Worm (Caenorhabditis elegans) whole organism, L4 larva: ENCODE data around the gene upb-1.

Experiments
- F10B5.3 ChIP-seq: sonication (generic microtip); optimal IDR thresholded peaks from 2 replicates; lab custom pipeline; 2016; ENCODE audit warnings: mild to moderate bottlenecking, missing genetic modification characterization, missing compliant biosample characterization
- F37D6.2 ChIP-seq: sonication (generic microtip); optimal IDR thresholded peaks from 2 replicates; lab custom pipeline; 2016; ENCODE audit warnings: mild to moderate bottlenecking, missing genetic modification characterization, missing compliant biosample characterization
- F49E8.2 ChIP-seq: sonication (generic microtip); optimal IDR thresholded peaks from 2 replicates; lab custom pipeline; 2016; ENCODE audit warnings: missing compliant biosample characterization, mild to moderate bottlenecking, missing genetic modification characterization, borderline replicate concordance
- Y5F2A.4 ChIP-seq: fragments of 200-800 bp; sonication (Bioruptor generic); optimal IDR thresholded peaks from 2 replicates; lab custom pipeline; 2018; ENCODE audit warnings: mild to moderate bottlenecking, missing genetic modification characterization, missing compliant biosample characterization
- Y75B8A.6 ChIP-seq: fragments of 200-800 bp; sonication (Bioruptor generic); IDR thresholded peaks from 2 replicates; pipeline ENCODE4 v1.3.6; 2022; ENCODE audit warnings: missing genetic modification reagents, missing genetic modification characterization, missing compliant biosample characterization
- ama-1 ChIP-seq: fragments of 150-350 bp; optimal IDR thresholded peaks from 2 replicates; lab custom pipeline; 2014; ENCODE audit warnings: inconsistent platforms, mixed read lengths
- arid-1 ChIP-seq: fragments of 200-800 bp; sonication (Bioruptor generic); conservative IDR thresholded peaks from 2 replicates; pipeline ENCODE4 v1.3.6; 2022; ENCODE audit warnings: missing genetic modification reagents, missing genetic modification characterization, missing compliant biosample characterization
- ceh-20 ChIP-seq: fragments of 200-800 bp; sonication (Bioruptor generic); IDR thresholded peaks from 2 replicates; pipeline ENCODE4 v1.3.6; 2022; ENCODE audit warnings: missing genetic modification reagents, missing genetic modification characterization, missing compliant biosample characterization
- ceh-62 ChIP-seq: sonication (generic microtip); optimal IDR thresholded peaks from 2 replicates; lab custom pipeline; 2017; ENCODE audit warnings: missing biosample characterization, missing genetic modification characterization
- ceh-82 ChIP-seq: sonication (generic microtip); optimal IDR thresholded peaks from 2 replicates; lab custom pipeline; 2017; ENCODE audit warnings: missing biosample characterization, missing genetic modification characterization
- ctbp-1 ChIP-seq: fragments of 200-800 bp; sonication (Bioruptor generic); IDR thresholded peaks from 2 replicates; pipeline ENCODE4 v1.3.6; 2022; ENCODE audit warnings: missing genetic modification reagents, missing genetic modification characterization, missing compliant biosample characterization
- daf-16 ChIP-seq, 3 experiments: sonication (generic microtip); optimal IDR thresholded peaks; 2 replicates each; lab custom pipeline; 2016 to 2017; ENCODE audit warnings: missing genetic modification characterization in 3 of 3, missing genetic modification reagents in 3 of 3, mild to moderate bottlenecking in 2 of 3, missing compliant biosample characterization in 2 of 3, missing biosample characterization in 1 of 3, moderate library complexity in 1 of 3
- daf-8 ChIP-seq: fragments of 200-800 bp; sonication (Bioruptor generic); IDR thresholded peaks from 2 replicates; pipeline ENCODE4 v1.3.6; 2022; ENCODE audit warnings: missing genetic modification characterization, missing compliant biosample characterization
- dmd-9 ChIP-seq: fragments of 200-800 bp; sonication (Bioruptor generic); IDR thresholded peaks from 2 replicates; pipeline ENCODE4 v1.3.6; 2022; ENCODE audit warnings: missing genetic modification reagents, missing genetic modification characterization, missing compliant biosample characterization
- duxl-1 ChIP-seq: sonication (generic microtip); optimal IDR thresholded peaks from 2 replicates; lab custom pipeline; 2016; ENCODE audit warnings: mild to moderate bottlenecking, missing genetic modification characterization, moderate library complexity, missing compliant biosample characterization; ENCODE audit not compliant: poor library complexity
- dve-1 ChIP-seq: sonication (generic microtip); optimal IDR thresholded peaks from 2 replicates; lab custom pipeline; 2017; ENCODE audit warnings: antibody characterized with exemption, mild to moderate bottlenecking, missing genetic modification characterization, missing compliant biosample characterization; ENCODE audit not compliant: insufficient read depth
- egl-27 ChIP-seq: sonication (generic microtip); optimal IDR thresholded peaks from 3 replicates; lab custom pipeline; 2017; ENCODE audit warnings: missing biosample characterization, missing genetic modification reagents, missing genetic modification characterization
- hlh-11 ChIP-seq: fragments of 200-800 bp; sonication (Bioruptor generic); optimal IDR thresholded peaks from 2 replicates; lab custom pipeline; 2018; ENCODE audit warnings: mild to moderate bottlenecking, missing genetic modification characterization, missing compliant biosample characterization
- hmg-1.1 ChIP-seq: fragments of 200-800 bp; sonication (Bioruptor generic); IDR thresholded peaks from 2 replicates; pipeline ENCODE4 v1.3.6; 2022; ENCODE audit warnings: missing genetic modification reagents, missing genetic modification characterization, missing compliant biosample characterization
- lim-7 ChIP-seq: fragments of 200-800 bp; sonication (Bioruptor generic); IDR thresholded peaks from 2 replicates; pipeline ENCODE4 v1.3.6; 2022; ENCODE audit warnings: missing genetic modification characterization, missing compliant biosample characterization
- lin-1 ChIP-seq: fragments of 200-800 bp; sonication (Bioruptor generic); IDR thresholded peaks from 2 replicates; pipeline ENCODE4 v1.3.6; 2022; ENCODE audit warnings: missing genetic modification reagents, missing genetic modification characterization, missing compliant biosample characterization
- lin-29 ChIP-seq: fragments of 200-800 bp; sonication (Bioruptor generic); IDR thresholded peaks from 2 replicates; pipeline ENCODE4 v1.3.6; 2022; ENCODE audit warnings: missing genetic modification reagents, missing genetic modification characterization, missing compliant biosample characterization
- lin-39 ChIP-seq: fragments of 150-350 bp; optimal IDR thresholded peaks from 2 replicates; lab custom pipeline; 2014; ENCODE audit warnings: missing biosample characterization, missing genetic modification reagents, missing genetic modification characterization
- lir-3 ChIP-seq: sonication (generic microtip); optimal IDR thresholded peaks from 2 replicates; lab custom pipeline; 2016; ENCODE audit warnings: mild to moderate bottlenecking, missing genetic modification characterization, missing compliant biosample characterization
- madf-9 ChIP-seq: fragments of 200-800 bp; sonication (Bioruptor generic); conservative IDR thresholded peaks from 2 replicates; pipeline ENCODE4 v1.3.6; 2022; ENCODE audit warnings: missing genetic modification reagents, missing genetic modification characterization, missing compliant biosample characterization
- mdl-1 ChIP-seq, 2 experiments: fragments of 150-350 bp in 1 of 2; sonication (generic microtip) in 1 of 2; optimal IDR thresholded peaks; 2 replicates each; lab custom pipeline; 2014 to 2017; ENCODE audit warnings: missing biosample characterization in 2 of 2, missing genetic modification characterization in 2 of 2
- mxl-2 ChIP-seq: fragments of 200-800 bp; sonication (Bioruptor generic); conservative IDR thresholded peaks from 2 replicates; pipeline ENCODE4 v1.3.6; 2022; ENCODE audit warnings: missing genetic modification reagents, missing genetic modification characterization, missing compliant biosample characterization
- mxl-3 ChIP-seq: fragments of 200-800 bp; sonication (Bioruptor generic); optimal IDR thresholded peaks from 2 replicates; lab custom pipeline; 2018; ENCODE audit warnings: mild to moderate bottlenecking, missing genetic modification characterization, missing compliant biosample characterization
- nhr-11 ChIP-seq: fragments of 150-350 bp; optimal IDR thresholded peaks from 2 replicates; lab custom pipeline; 2014; ENCODE audit warnings: missing biosample characterization, missing genetic modification characterization
- nhr-111 ChIP-seq: fragments of 200-800 bp; sonication (Bioruptor generic); optimal IDR thresholded peaks from 2 replicates; lab custom pipeline; 2018; ENCODE audit warnings: mild to moderate bottlenecking, missing genetic modification characterization, missing compliant biosample characterization
- nhr-42 ChIP-seq: fragments of 200-800 bp; sonication (Bioruptor generic); IDR thresholded peaks from 2 replicates; pipeline ENCODE4 v1.3.6; 2022; ENCODE audit warnings: missing genetic modification characterization, missing compliant biosample characterization
- nhr-48 ChIP-seq: sonication (generic microtip); optimal IDR thresholded peaks from 2 replicates; lab custom pipeline; 2016; ENCODE audit warnings: mild to moderate bottlenecking, missing genetic modification characterization, missing compliant biosample characterization
- saeg-2 ChIP-seq: fragments of 200-800 bp; sonication (Bioruptor generic); IDR thresholded peaks from 2 replicates; pipeline ENCODE4 v1.3.6; 2022; ENCODE audit warnings: missing genetic modification reagents, missing genetic modification characterization, missing compliant biosample characterization
- snpc-4 ChIP-seq: fragments of 150-350 bp; optimal IDR thresholded peaks from 2 replicates; lab custom pipeline; 2014; ENCODE audit warnings: missing biosample characterization, missing genetic modification characterization
- spr-1 ChIP-seq: sonication (generic microtip); optimal IDR thresholded peaks from 2 replicates; lab custom pipeline; 2016; ENCODE audit warnings: mild to moderate bottlenecking, missing genetic modification characterization, missing compliant biosample characterization
- tag-97 ChIP-seq: fragments of 200-800 bp; sonication (Bioruptor generic); IDR thresholded peaks from 2 replicates; pipeline ENCODE4 v1.3.6; 2022; ENCODE audit warnings: missing genetic modification characterization, missing compliant biosample characterization
- unc-39 ChIP-seq: sonication (generic microtip); optimal IDR thresholded peaks from 2 replicates; lab custom pipeline; 2017; ENCODE audit warnings: missing biosample characterization, missing genetic modification characterization
- zag-1 ChIP-seq: fragments of 150-350 bp; optimal IDR thresholded peaks from 2 replicates; lab custom pipeline; 2014; ENCODE audit warnings: missing biosample characterization, missing genetic modification characterization
- zfp-3 ChIP-seq: fragments of 200-800 bp; sonication (Bioruptor generic); conservative IDR thresholded peaks from 2 replicates; pipeline ENCODE4 v1.3.6; 2022; ENCODE audit warnings: missing genetic modification reagents, missing genetic modification characterization, missing compliant biosample characterization
- zip-11 ChIP-seq: fragments of 200-800 bp; sonication (Bioruptor generic); IDR thresholded peaks from 2 replicates; pipeline ENCODE4 v1.3.6; 2022; ENCODE audit warnings: missing genetic modification characterization, missing compliant biosample characterization
- zip-2 ChIP-seq: fragments of 150-350 bp; optimal IDR thresholded peaks from 2 replicates; lab custom pipeline; 2014; ENCODE audit warnings: missing biosample characterization, missing genetic modification characterization

The upb-1 gene

DNA sequence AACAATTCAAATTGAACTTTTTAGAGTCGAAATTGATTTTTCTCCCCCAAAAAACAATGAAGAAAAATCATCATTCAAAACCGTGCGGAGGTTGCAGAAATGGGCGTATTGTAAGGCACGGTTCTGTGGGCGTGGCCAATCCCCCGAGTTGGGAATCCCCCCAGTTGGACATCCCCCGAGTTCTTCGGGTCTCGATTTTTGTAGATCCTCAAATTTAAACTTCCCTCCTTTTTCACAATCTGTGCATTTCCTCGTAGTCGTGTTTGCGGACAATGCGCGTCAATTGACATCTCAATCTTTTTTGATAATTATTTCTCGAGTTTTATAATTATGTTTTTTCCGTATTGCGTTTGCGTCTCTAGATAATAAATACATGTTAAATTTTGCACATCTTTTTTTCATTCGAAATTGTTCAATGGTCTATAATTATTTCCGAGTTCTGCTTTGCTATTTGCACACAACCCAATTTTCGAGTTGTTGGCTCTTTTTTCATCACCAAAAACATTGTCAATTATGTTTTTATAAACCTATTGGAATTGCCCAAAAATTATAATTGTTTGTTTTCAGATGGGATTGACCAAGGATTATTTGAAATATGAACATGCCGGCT, 20.0 kb downstream of the upb-1 start, which contains the start of gene F13H8.2 (continued):
- TF ChIP-seq nhr-48 = peak; percentile 22
- TF ChIP-seq nhr-111 = no peak
- no peak for TF ChIP-seq snpc-4 (tag; lab: Kevin White, UChicago)
- TF ChIP-seq nhr-11 (tag; lab: Kevin White, UChicago) = peak; percentile 27
- peak; percentile 40 for TF ChIP-seq dve-1 (tag; lab: Kevin White, UChicago)
- no peak for TF ChIP-seq ceh-82 (tag; lab: Kevin White, UChicago)
- no peak for TF ChIP-seq zag-1 (tag; lab: Kevin White, UChicago)
- TF ChIP-seq zip-2 = no peak
- peak; percentile 67 for TF ChIP-seq hlh-11
- TF ChIP-seq hmg-1.1 (GFP tag; lab: Robert Waterston, UW) = peak; percentile 90
- TF ChIP-seq tag-97 (GFP tag; lab: Robert Waterston, UW) = no peak
- peak; percentile 42 for TF ChIP-seq F37D6.2 (tag; lab: Kevin White, UChicago)
- peak in 1 of 2 experiments; percentile 52 for TF ChIP-seq mdl-1 (tag; optimal IDR thresholded peaks at IDR 0.05; lab: Kevin White, UChicago)
- TF ChIP-seq ceh-20 = peak; percentile 77
- TF ChIP-seq saeg-2 (GFP tag; lab: Robert Waterston, UW) = no peak
- peak; percentile 93 for TF ChIP-seq arid-1 (GFP tag; lab: Robert Waterston, UW)
- no peak for TF ChIP-seq unc-39 (tag; lab: Kevin White, UChicago)
- peak; percentile 91 for TF ChIP-seq ctbp-1 (GFP tag; lab: Robert Waterston, UW)
- peak; percentile 71 for TF ChIP-seq dmd-9
- peak; percentile 62 for TF ChIP-seq spr-1 (tag; lab: Kevin White, UChicago)
- TF ChIP-seq mxl-3 = peak; percentile 20
- no peak for TF ChIP-seq ama-1
- TF ChIP-seq daf-16 (GFP tag; optimal IDR thresholded peaks at IDR 0.05; lab: Kevin White, UChicago) = peak in 1 of 2 experiments; percentile 5
- peak; percentile 6 for TF ChIP-seq daf-16 (tag; optimal IDR thresholded peaks at IDR 0.05; lab: Kevin White, UChicago)
- peak; percentile 91 for TF ChIP-seq lin-1 (GFP tag; lab: Robert Waterston, UW)
- no peak for TF ChIP-seq Y5F2A.4 (GFP tag; lab: Kevin White, UChicago)
- no peak for TF ChIP-seq zip-11
- TF ChIP-seq nhr-42 = peak; percentile 67; the same call in 1 of the 2 replicates
- no peak for TF ChIP-seq Y75B8A.6 (GFP tag; lab: Robert Waterston, UW)
- TF ChIP-seq F10B5.3 (tag; lab: Kevin White, UChicago) = no peak
- no peak for TF ChIP-seq daf-8 (GFP tag; lab: Robert Waterston, UW)
- no peak; the same call in 1 of the 2 replicates for TF ChIP-seq madf-9 (GFP tag; lab: Robert Waterston, UW)
- no peak for TF ChIP-seq lin-39

DNA sequence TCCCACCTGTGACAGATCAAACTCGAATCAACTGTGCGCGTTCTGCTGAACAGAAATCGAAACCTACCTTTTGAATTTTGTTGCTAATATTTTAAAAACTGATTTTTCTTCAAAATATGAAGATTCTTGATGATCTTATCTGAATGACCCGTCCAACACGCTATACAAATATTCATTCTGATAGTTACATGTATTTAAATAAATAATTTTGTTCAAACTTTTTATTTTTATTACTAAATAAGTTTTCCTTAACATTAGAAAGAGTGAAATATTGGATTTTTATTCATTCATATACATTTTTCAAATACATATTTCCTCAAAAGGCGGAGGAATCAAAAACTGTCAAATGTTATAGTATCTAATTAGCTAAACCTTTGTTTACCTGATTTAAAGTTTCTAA, 21.9 kb downstream of the upb-1 start, which contains the start of gene F13H8.8:
Gene F13H8.8, minus strand, starts transcription at position 101 of the 400 bp plus-strand sequence.
- TF ChIP-seq zip-11 (no peak), zfp-3 (GFP tag; lab: Robert Waterston, UW) (no peak), F49E8.2 (tag; lab: Kevin White, UChicago) (no peak), duxl-1 (tag; lab: Kevin White, UChicago) (no peak), ceh-62 (tag; lab: Kevin White, UChicago) (no peak), ctbp-1 (GFP tag; lab: Robert Waterston, UW) (no peak), Y5F2A.4 (GFP tag; lab: Kevin White, UChicago) (no peak), lir-3 (tag; lab: Kevin White, UChicago) (no peak), egl-27 (no peak), lim-7 (GFP tag; lab: Robert Waterston, UW) (no peak), mxl-2 (no peak), lin-29 (GFP tag; lab: Robert Waterston, UW) (no peak)
